Worm (Caenorhabditis elegans) whole organism, L1 larva: ENCODE results near the gene K09E9.3.

Source experiments
- C34B4.2 ChIP-seq: sonication (generic microtip); optimal IDR thresholded peaks from 2 replicates; lab custom pipeline; 2017; ENCODE audit warnings: mild to moderate bottlenecking, missing genetic modification characterization, missing compliant biosample characterization
- aha-1 ChIP-seq: fragments of 150-350 bp; optimal IDR thresholded peaks from 2 replicates; lab custom pipeline; 2014; ENCODE audit warnings: missing biosample characterization, missing genetic modification characterization
- alr-1 ChIP-seq: fragments of 200-800 bp; sonication (Bioruptor generic); optimal IDR thresholded peaks from 2 replicates; lab custom pipeline; 2018; ENCODE audit warnings: borderline replicate concordance, mild to moderate bottlenecking, missing genetic modification characterization, missing compliant biosample characterization
- aly-2 ChIP-seq: fragments of 150-350 bp; optimal IDR thresholded peaks from 2 replicates; lab custom pipeline; 2014; ENCODE audit warnings: missing biosample characterization, missing genetic modification characterization
- ama-1 ChIP-seq: fragments of 150-350 bp; optimal IDR thresholded peaks from 2 replicates; lab custom pipeline; 2014
- dsc-1 ChIP-seq: sonication (generic microtip); optimal IDR thresholded peaks from 2 replicates; lab custom pipeline; 2016; ENCODE audit warnings: mild to moderate bottlenecking, missing genetic modification characterization, missing compliant biosample characterization
- efl-1 ChIP-seq, 4 experiments: fragments of 150-350 bp; optimal IDR thresholded peaks in 3 of 4; peaks in 1 of 4; 1 replicate in 1 of 4; 2 replicates in 3 of 4; lab custom pipeline; 2014; ENCODE audit warnings: missing biosample characterization in 2 of 4, missing genetic modification characterization in 2 of 4, missing genetic modification reagents in 2 of 4
- egl-13 ChIP-seq: sonication (generic microtip); optimal IDR thresholded peaks from 2 replicates; lab custom pipeline; 2016; ENCODE audit warnings: missing genotype, missing genetic modification reagents, missing genetic modification characterization, missing compliant biosample characterization
- egl-27 ChIP-seq, 2 experiments: fragments of 150-350 bp in 1 of 2; sonication (generic microtip); optimal IDR thresholded peaks; 3 replicates each; lab custom pipeline; 2017 to 2018; ENCODE audit warnings: missing biosample characterization in 2 of 2, missing genetic modification characterization in 2 of 2, missing genetic modification reagents in 2 of 2
- elt-2 ChIP-seq: sonication (generic microtip); optimal IDR thresholded peaks from 2 replicates; lab custom pipeline; 2016; ENCODE audit warnings: missing genetic modification characterization, mild to moderate bottlenecking, inconsistent platforms, missing compliant biosample characterization, missing genetic modification reagents
- ets-5 ChIP-seq: fragments of 200-800 bp; sonication (Bioruptor generic); IDR thresholded peaks from 2 replicates; pipeline ENCODE4 v1.3.6; 2022; ENCODE audit warnings: missing genetic modification characterization, missing compliant biosample characterization
- fkh-10 ChIP-seq: sonication (generic microtip); optimal IDR thresholded peaks from 2 replicates; lab custom pipeline; 2017; ENCODE audit warnings: missing biosample characterization, missing genetic modification reagents, missing genetic modification characterization
- fkh-8 ChIP-seq: sonication (generic microtip); optimal IDR thresholded peaks from 2 replicates; lab custom pipeline; 2016; ENCODE audit warnings: mild to moderate bottlenecking, missing genetic modification characterization, missing compliant biosample characterization
- fos-1 ChIP-seq: fragments of 150-350 bp; optimal IDR thresholded peaks from 2 replicates; lab custom pipeline; 2014; ENCODE audit warnings: missing biosample characterization, missing genetic modification characterization
- grh-1 ChIP-seq: fragments of 200-800 bp; sonication (Bioruptor generic); IDR thresholded peaks from 2 replicates; pipeline ENCODE4 v1.3.6; 2022; ENCODE audit warnings: missing genetic modification reagents, missing genetic modification characterization, missing compliant biosample characterization
- hlh-4 ChIP-seq: sonication (generic microtip); optimal IDR thresholded peaks from 2 replicates; lab custom pipeline; 2016; ENCODE audit warnings: mild to moderate bottlenecking, missing genetic modification characterization, missing compliant biosample characterization
- hpl-2 ChIP-seq: fragments of 150-350 bp; optimal IDR thresholded peaks from 2 replicates; lab custom pipeline; 2014; ENCODE audit warnings: missing biosample characterization, missing genetic modification reagents, missing genetic modification characterization
- irx-1 ChIP-seq: sonication (generic microtip); optimal IDR thresholded peaks from 2 replicates; lab custom pipeline; 2016; ENCODE audit warnings: missing genetic modification characterization, missing compliant biosample characterization
- isw-1 ChIP-seq: fragments of 200-800 bp; sonication (Bioruptor generic); IDR thresholded peaks from 2 replicates; pipeline ENCODE4 v1.3.6; 2022; ENCODE audit warnings: missing genetic modification characterization, missing compliant biosample characterization
- lin-13 ChIP-seq: fragments of 150-350 bp; optimal IDR thresholded peaks from 2 replicates; lab custom pipeline; 2014; ENCODE audit warnings: missing biosample characterization, missing genetic modification reagents, missing genetic modification characterization
- lin-14 ChIP-seq: fragments of 200-800 bp; sonication (Bioruptor generic); optimal IDR thresholded peaks from 2 replicates; lab custom pipeline; 2018; ENCODE audit warnings: mild to moderate bottlenecking, missing genetic modification characterization, moderate library complexity, missing compliant biosample characterization
- lin-15B ChIP-seq: fragments of 150-350 bp; sonication (generic microtip); optimal IDR thresholded peaks from 3 replicates; lab custom pipeline; 2014; ENCODE audit warnings: missing biosample characterization, missing genetic modification characterization
- lin-35 ChIP-seq, 2 experiments: fragments of 150-350 bp; optimal IDR thresholded peaks; 2 replicates each; lab custom pipeline; 2014; ENCODE audit warnings: missing biosample characterization in 2 of 2, missing genetic modification characterization in 2 of 2, missing genetic modification reagents in 2 of 2
- lin-39 ChIP-seq: fragments of 150-350 bp; optimal IDR thresholded peaks from 2 replicates; lab custom pipeline; 2014; ENCODE audit warnings: missing biosample characterization, missing genetic modification reagents, missing genetic modification characterization
- lsy-2 ChIP-seq, 2 experiments: fragments of 150-350 bp; optimal IDR thresholded peaks; 2 replicates each; lab custom pipeline; 2014; ENCODE audit warnings: missing biosample characterization in 2 of 2, missing genetic modification characterization in 2 of 2
- mab-9 ChIP-seq: fragments of 200-800 bp; sonication (Bioruptor generic); IDR thresholded peaks from 2 replicates; pipeline ENCODE4 v1.3.6; 2022; ENCODE audit warnings: missing genetic modification reagents, missing genetic modification characterization, missing compliant biosample characterization
- mdl-1 ChIP-seq, 2 experiments: fragments of 150-350 bp; optimal IDR thresholded peaks; 2 replicates each; lab custom pipeline; 2014 to 2017; ENCODE audit warnings: missing biosample characterization in 2 of 2, missing genetic modification characterization in 2 of 2, inconsistent platforms in 1 of 2
- mep-1 ChIP-seq: fragments of 150-350 bp; optimal IDR thresholded peaks from 2 replicates; lab custom pipeline; 2014; ENCODE audit warnings: missing biosample characterization, missing genetic modification characterization
- nhr-11 ChIP-seq: fragments of 150-350 bp; optimal IDR thresholded peaks from 2 replicates; lab custom pipeline; 2014; ENCODE audit warnings: missing biosample characterization, missing genetic modification characterization
- nhr-19 ChIP-seq: fragments of 200-800 bp; sonication (Bioruptor generic); conservative IDR thresholded peaks from 2 replicates; pipeline ENCODE4 v1.3.6; 2022; ENCODE audit warnings: missing genetic modification characterization, missing compliant biosample characterization
- nhr-20 ChIP-seq: sonication (generic microtip); optimal IDR thresholded peaks from 2 replicates; lab custom pipeline; 2016; ENCODE audit warnings: mild to moderate bottlenecking, missing genetic modification characterization, missing compliant biosample characterization
- nhr-76 ChIP-seq: sonication (generic microtip); optimal IDR thresholded peaks from 2 replicates; lab custom pipeline; 2017; ENCODE audit warnings: missing biosample characterization, missing genetic modification characterization
- nhr-84 ChIP-seq: sonication (generic microtip); optimal IDR thresholded peaks from 2 replicates; lab custom pipeline; 2017; ENCODE audit warnings: missing biosample characterization, missing genetic modification characterization
- nhr-85 ChIP-seq: sonication (generic microtip); peaks from one replicate; lab custom pipeline; 2016; ENCODE audit warnings: missing genetic modification characterization, inconsistent platforms, missing compliant biosample characterization
- nhr-90 ChIP-seq: sonication (generic microtip); optimal IDR thresholded peaks from 2 replicates; lab custom pipeline; 2016; ENCODE audit warnings: mild to moderate bottlenecking, missing genetic modification characterization, missing compliant biosample characterization; ENCODE audit not compliant: poor library complexity
- pax-3 ChIP-seq: fragments of 200-800 bp; sonication (Bioruptor generic); optimal IDR thresholded peaks from 2 replicates; lab custom pipeline; 2018; ENCODE audit warnings: mild to moderate bottlenecking, missing genetic modification characterization, moderate library complexity, missing compliant biosample characterization
- rnt-1 ChIP-seq: sonication (generic microtip); optimal IDR thresholded peaks from 2 replicates; lab custom pipeline; 2016; ENCODE audit warnings: mild to moderate bottlenecking, missing genetic modification characterization, moderate library complexity, missing compliant biosample characterization
- skn-1 ChIP-seq: fragments of 150-350 bp; optimal IDR thresholded peaks from 2 replicates; lab custom pipeline; 2014; ENCODE audit warnings: missing biosample characterization, missing genetic modification characterization
- snpc-4 ChIP-seq: fragments of 150-350 bp; optimal IDR thresholded peaks from 2 replicates; lab custom pipeline; 2014; ENCODE audit warnings: missing biosample characterization, missing genetic modification characterization
- sptf-1 ChIP-seq: fragments of 150-350 bp; optimal IDR thresholded peaks from 2 replicates; lab custom pipeline; 2014; ENCODE audit warnings: missing biosample characterization, missing genetic modification characterization
- sup-37 ChIP-seq: fragments of 200-800 bp; sonication (Bioruptor generic); optimal IDR thresholded peaks from 2 replicates; lab custom pipeline; 2018; ENCODE audit warnings: mild to moderate bottlenecking, missing genetic modification characterization, missing compliant biosample characterization
- tlp-1 ChIP-seq: fragments of 150-350 bp; optimal IDR thresholded peaks from 2 replicates; lab custom pipeline; 2014; ENCODE audit warnings: missing biosample characterization, missing genetic modification characterization
- unc-62 ChIP-seq: fragments of 150-350 bp; optimal IDR thresholded peaks from 2 replicates; lab custom pipeline; 2014; ENCODE audit warnings: missing biosample characterization, missing genetic modification reagents, missing genetic modification characterization
- unc-86 ChIP-seq: sonication (generic microtip); optimal IDR thresholded peaks from 2 replicates; lab custom pipeline; 2016; ENCODE audit warnings: missing genetic modification characterization, missing compliant biosample characterization
- vab-15 ChIP-seq: sonication (generic microtip); optimal IDR thresholded peaks from 2 replicates; lab custom pipeline; 2017; ENCODE audit warnings: missing genotype, mild to moderate bottlenecking, missing genetic modification characterization, missing compliant biosample characterization
- xbp-1 ChIP-seq: sonication (generic microtip); optimal IDR thresholded peaks from 2 replicates; lab custom pipeline; 2016; ENCODE audit warnings: missing genetic modification characterization, missing compliant biosample characterization
- zip-4 ChIP-seq: fragments of 200-800 bp; sonication (Bioruptor generic); optimal IDR thresholded peaks from 2 replicates; lab custom pipeline; 2018; ENCODE audit warnings: mild to moderate bottlenecking, missing genetic modification characterization, moderate library complexity, missing compliant biosample characterization
- ztf-11 ChIP-seq, 2 experiments: sonication (generic microtip); optimal IDR thresholded peaks; 2 replicates each; lab custom pipeline; 2016 to 2017; ENCODE audit warnings: missing genetic modification characterization in 2 of 2, missing biosample characterization in 1 of 2, missing compliant biosample characterization in 1 of 2
- ztf-4 ChIP-seq: fragments of 150-350 bp; optimal IDR thresholded peaks from 2 replicates; lab custom pipeline; 2014; ENCODE audit warnings: missing biosample characterization, missing genetic modification characterization

Gene K09E9.3

ce11 chrX:15608593-15608992 lies 5.0 kb downstream of the K09E9.3 start (continued):
- TF ChIP-seq fos-1 (tag; lab: Kevin White, UChicago) (peak; percentile 14), mdl-1 (tag; optimal IDR thresholded peaks at IDR 0.05; lab: Kevin White, UChicago) (peak in 1 of 2 experiments; percentile 45), lin-14 (GFP tag; lab: Kevin White, UChicago) (peak; percentile 54), egl-13 (tag; lab: Kevin White, UChicago) (peak; percentile 11), fkh-8 (tag; lab: Kevin White, UChicago) (peak; percentile 83), mab-9 (GFP tag; lab: Robert Waterston, UW) (no peak), irx-1 (no peak), lsy-2 (tag; optimal IDR thresholded peaks at IDR 0.05; lab: Kevin White, UChicago) (peak in 1 of 2 experiments; percentile 33), aly-2 (peak; percentile 4)

- no peak for TF ChIP-seq alr-1 (tag; lab: Kevin White, UChicago)
- TF ChIP-seq fkh-10 (GFP tag; lab: Kevin White, UChicago) = peak; percentile 80
- TF ChIP-seq lin-15B (tag; lab: Kevin White, UChicago) = peak; percentile 56
- peak; percentile 82 to 85 for TF ChIP-seq egl-27 (tag; optimal IDR thresholded peaks at IDR 0.05; lab: Kevin White, UChicago)
- TF ChIP-seq ztf-4 (tag; lab: Kevin White, UChicago) = peak; percentile 80
- peak; percentile 87 for TF ChIP-seq elt-2 (tag; lab: Kevin White, UChicago)
- TF ChIP-seq mab-9 (GFP tag; lab: Robert Waterston, UW) = peak; percentile 52; the same call in 1 of the 2 replicates
- peak; percentile 62 for TF ChIP-seq unc-86 (tag; lab: Kevin White, UChicago)
- TF ChIP-seq ama-1 = no peak
- peak; percentile 89 for TF ChIP-seq fkh-8 (tag; lab: Kevin White, UChicago)
- peak; percentile 76 for TF ChIP-seq sup-37 (GFP tag; lab: Kevin White, UChicago)
- TF ChIP-seq nhr-20 (tag; lab: Kevin White, UChicago) = peak; percentile 99
- peak; percentile 82 for TF ChIP-seq rnt-1 (tag; lab: Kevin White, UChicago)
- TF ChIP-seq nhr-84 (tag; lab: Kevin White, UChicago) = no peak
- no peak for TF ChIP-seq unc-62 (GFP tag; lab: Kevin White, UChicago)
- peak; percentile 88 for TF ChIP-seq fos-1 (tag; lab: Kevin White, UChicago)
- peak; percentile 85 for TF ChIP-seq snpc-4 (tag; lab: Kevin White, UChicago)
- TF ChIP-seq aly-2 = peak; percentile 78
- TF ChIP-seq lin-39 (tag; lab: Kevin White, UChicago) = peak; percentile 19
- no peak for TF ChIP-seq hlh-4 (tag; lab: Kevin White, UChicago)
- TF ChIP-seq aha-1 (tag; lab: Kevin White, UChicago) = no peak
- TF ChIP-seq ets-5 (GFP tag; lab: Robert Waterston, UW) = no peak
- peak; percentile 93 for TF ChIP-seq nhr-85 (tag; lab: Kevin White, UChicago)
- TF ChIP-seq vab-15 (tag; lab: Kevin White, UChicago) = no peak
- TF ChIP-seq zip-4 (GFP tag; lab: Kevin White, UChicago) = peak; percentile 100
- peak; percentile 68 for TF ChIP-seq dsc-1 (tag; lab: Kevin White, UChicago)
- no peak for TF ChIP-seq tlp-1 (tag; lab: Kevin White, UChicago)
- TF ChIP-seq sptf-1 = no peak
- peak; percentile 86 for TF ChIP-seq lin-13 (GFP tag; lab: Kevin White, UChicago)
- TF ChIP-seq efl-1 (optimal IDR thresholded peaks at IDR 0.05; lab: Kevin White, UChicago) = peak; percentile 60 to 82
- peak; percentile 54 to 94 for TF ChIP-seq efl-1 (GFP tag; optimal IDR thresholded peaks at IDR 0.05 in 1 of 2; lab: Kevin White, UChicago)
- TF ChIP-seq ztf-11 (tag; optimal IDR thresholded peaks at IDR 0.05; lab: Kevin White, UChicago) = no peak
- peak; percentile 71 to 85 for TF ChIP-seq lin-35 (GFP tag; optimal IDR thresholded peaks at IDR 0.05; lab: Kevin White, UChicago)
- TF ChIP-seq xbp-1 (tag; lab: Kevin White, UChicago) = peak; percentile 83
- TF ChIP-seq hpl-2 = peak; percentile 94
- peak; percentile 92 for TF ChIP-seq nhr-11 (tag; lab: Kevin White, UChicago)
- TF ChIP-seq pax-3 = peak; percentile 62
- no peak for TF ChIP-seq C34B4.2 (tag; lab: Kevin White, UChicago)
- peak; percentile 98 for TF ChIP-seq skn-1 (tag; lab: Kevin White, UChicago)
- no peak for TF ChIP-seq nhr-76 (tag; lab: Kevin White, UChicago)
- peak; percentile 39 for TF ChIP-seq grh-1 (GFP tag; lab: Robert Waterston, UW)
- TF ChIP-seq nhr-90 (tag; lab: Kevin White, UChicago) = peak; percentile 92
- peak; percentile 85 for TF ChIP-seq nhr-19 (GFP tag; lab: Robert Waterston, UW)
- TF ChIP-seq isw-1 = peak; percentile 77
- peak; percentile 73 for TF ChIP-seq irx-1
- peak; percentile 94 for TF ChIP-seq mep-1 (tag; lab: Kevin White, UChicago)
- TF ChIP-seq mdl-1 (tag; optimal IDR thresholded peaks at IDR 0.05; lab: Kevin White, UChicago) = peak; percentile 33 to 99
Measured at ce11 chrX:15607498-15608019, 6.0 kb downstream of the K09E9.3 start, which contains the start of gene nipi-3. nipi-3 (plus strand) TSS chrX:15607969.
